Worm (Caenorhabditis elegans) whole organism, late embryonic: ENCODE measurements around the gene K02A6.1.
A peak's percentile ranks its signal among the peaks of the same experiment; 100 is the strongest.

Source experiments
- F13H6.1 ChIP-seq: sonication (generic microtip); optimal IDR thresholded peaks from 2 replicates; lab custom pipeline; 2016; ENCODE audit warnings: missing genetic modification characterization, missing compliant biosample characterization
- K09A11.1 ChIP-seq: sonication (generic microtip); optimal IDR thresholded peaks from 2 replicates; lab custom pipeline; 2017; ENCODE audit warnings: antibody characterized with exemption, mild to moderate bottlenecking, missing genetic modification characterization, missing compliant biosample characterization; ENCODE audit not compliant: insufficient read depth
- T23F11.4 ChIP-seq: fragments of 200-800 bp; sonication (Bioruptor generic); optimal IDR thresholded peaks from 2 replicates; lab custom pipeline; 2018; ENCODE audit warnings: mild to moderate bottlenecking, missing genetic modification characterization, missing compliant biosample characterization
- Y22D7AL.16 ChIP-seq: sonication (generic microtip); optimal IDR thresholded peaks from 2 replicates; lab custom pipeline; 2016; ENCODE audit warnings: missing genetic modification characterization, missing compliant biosample characterization
- ahr-1 ChIP-seq: sonication (generic microtip); optimal IDR thresholded peaks from 2 replicates; lab custom pipeline; 2016; ENCODE audit warnings: missing genetic modification characterization, missing compliant biosample characterization
- ceh-14 ChIP-seq: sonication (generic microtip); optimal IDR thresholded peaks from 2 replicates; lab custom pipeline; 2016; ENCODE audit warnings: missing genotype, missing genetic modification characterization, missing compliant biosample characterization
- ceh-30 ChIP-seq: fragments of 150-350 bp; optimal IDR thresholded peaks from 2 replicates; lab custom pipeline; 2014; ENCODE audit warnings: missing biosample characterization, missing genetic modification characterization
- ceh-31 ChIP-seq: sonication (generic microtip); optimal IDR thresholded peaks from 2 replicates; lab custom pipeline; 2016; ENCODE audit warnings: missing genetic modification characterization, missing compliant biosample characterization
- ceh-48 ChIP-seq: sonication (generic microtip); optimal IDR thresholded peaks from 2 replicates; lab custom pipeline; 2016; ENCODE audit warnings: missing genetic modification characterization, inconsistent platforms, missing compliant biosample characterization
- ceh-9 ChIP-seq: sonication (generic microtip); optimal IDR thresholded peaks from 2 replicates; lab custom pipeline; 2016; ENCODE audit warnings: mild to moderate bottlenecking, missing genetic modification characterization, inconsistent platforms, missing compliant biosample characterization
- dve-1 ChIP-seq: sonication (generic microtip); optimal IDR thresholded peaks from 2 replicates; lab custom pipeline; 2017; ENCODE audit warnings: antibody characterized with exemption, mild to moderate bottlenecking, missing genetic modification characterization, missing compliant biosample characterization
- elt-2 ChIP-seq: sonication (generic microtip); optimal IDR thresholded peaks from 2 replicates; lab custom pipeline; 2016; ENCODE audit warnings: missing genetic modification reagents, missing genetic modification characterization, missing compliant biosample characterization
- elt-4 ChIP-seq: sonication (generic microtip); optimal IDR thresholded peaks from 2 replicates; lab custom pipeline; 2016; ENCODE audit warnings: missing genetic modification characterization, missing compliant biosample characterization
- eyg-1 ChIP-seq: sonication (generic microtip); optimal IDR thresholded peaks from 2 replicates; lab custom pipeline; 2016; ENCODE audit warnings: missing genotype, missing genetic modification characterization, missing compliant biosample characterization
- fax-1 ChIP-seq: sonication (generic microtip); optimal IDR thresholded peaks from 2 replicates; lab custom pipeline; 2016; ENCODE audit warnings: missing genotype, missing genetic modification characterization, missing compliant biosample characterization
- fkh-10 ChIP-seq: fragments of 150-350 bp; optimal IDR thresholded peaks from 2 replicates; lab custom pipeline; 2014; ENCODE audit warnings: missing biosample characterization, missing genetic modification reagents, missing genetic modification characterization
- fkh-6 ChIP-seq: sonication (generic microtip); optimal IDR thresholded peaks from 2 replicates; lab custom pipeline; 2016; ENCODE audit warnings: missing genetic modification characterization, missing compliant biosample characterization
- gmeb-2 ChIP-seq: sonication (generic microtip); optimal IDR thresholded peaks from 2 replicates; lab custom pipeline; 2016; ENCODE audit warnings: missing genetic modification characterization, inconsistent platforms, missing compliant biosample characterization
- hlh-30 ChIP-seq: sonication (generic microtip); optimal IDR thresholded peaks from 2 replicates; lab custom pipeline; 2017; ENCODE audit warnings: antibody characterized with exemption, missing genetic modification characterization, missing compliant biosample characterization; ENCODE audit not compliant: insufficient read depth
- hlh-6 ChIP-seq: sonication (generic microtip); optimal IDR thresholded peaks from 2 replicates; lab custom pipeline; 2016; ENCODE audit warnings: missing genotype, missing genetic modification characterization, missing compliant biosample characterization
- lim-6 ChIP-seq: sonication (generic microtip); optimal IDR thresholded peaks from 2 replicates; lab custom pipeline; 2016; ENCODE audit warnings: missing genetic modification characterization, missing compliant biosample characterization
- lin-11 ChIP-seq: fragments of 200-800 bp; sonication (Bioruptor generic); optimal IDR thresholded peaks from 2 replicates; lab custom pipeline; 2018; ENCODE audit warnings: mild to moderate bottlenecking, missing genetic modification characterization, missing compliant biosample characterization
- madf-2 ChIP-seq: sonication (generic microtip); optimal IDR thresholded peaks from 2 replicates; lab custom pipeline; 2017; ENCODE audit warnings: missing genetic modification characterization, missing compliant biosample characterization
- nfya-1 ChIP-seq: sonication (generic microtip); optimal IDR thresholded peaks from 2 replicates; lab custom pipeline; 2017; ENCODE audit warnings: missing genetic modification characterization, mild to moderate bottlenecking, missing compliant biosample characterization, antibody characterized with exemption, moderate library complexity
- nhr-11 ChIP-seq: fragments of 150-350 bp; optimal IDR thresholded peaks from 2 replicates; lab custom pipeline; 2014; ENCODE audit warnings: missing biosample characterization, missing genetic modification characterization
- nhr-232 ChIP-seq: sonication (generic microtip); optimal IDR thresholded peaks from 2 replicates; lab custom pipeline; 2016; ENCODE audit warnings: missing genetic modification characterization, missing compliant biosample characterization
- npax-4 ChIP-seq: sonication (generic microtip); optimal IDR thresholded peaks from 2 replicates; lab custom pipeline; 2016; ENCODE audit warnings: missing genetic modification characterization, missing compliant biosample characterization
- odd-2 ChIP-seq: sonication (generic microtip); optimal IDR thresholded peaks from 2 replicates; lab custom pipeline; 2017; ENCODE audit warnings: antibody characterized with exemption, mild to moderate bottlenecking, missing genetic modification characterization, missing compliant biosample characterization
- pag-3 ChIP-seq: sonication (generic microtip); optimal IDR thresholded peaks from 2 replicates; lab custom pipeline; 2016; ENCODE audit warnings: missing compliant biosample characterization, missing genetic modification characterization, borderline replicate concordance
- pha-2 ChIP-seq: sonication (generic microtip); optimal IDR thresholded peaks from 2 replicates; lab custom pipeline; 2017; ENCODE audit warnings: mild to moderate bottlenecking, missing genetic modification characterization, missing compliant biosample characterization
- pha-4 ChIP-seq: fragments of 150-350 bp; optimal IDR thresholded peaks from 2 replicates; lab custom pipeline; 2018; ENCODE audit warnings: missing biosample characterization, missing genetic modification reagents, missing genetic modification characterization
- pqm-1 ChIP-seq: sonication (generic microtip); optimal IDR thresholded peaks from 2 replicates; lab custom pipeline; 2016; ENCODE audit warnings: missing genetic modification characterization, missing compliant biosample characterization
- pros-1 ChIP-seq: fragments of 150-350 bp; optimal IDR thresholded peaks from 2 replicates; lab custom pipeline; 2014; ENCODE audit warnings: missing biosample characterization, missing genetic modification reagents, missing genetic modification characterization
- sdc-2 ChIP-seq: sonication (generic microtip); optimal IDR thresholded peaks from 2 replicates; lab custom pipeline; 2016; ENCODE audit warnings: missing genotype, missing genetic modification characterization, missing compliant biosample characterization
- sox-2 ChIP-seq: fragments of 200-800 bp; sonication (Bioruptor generic); IDR thresholded peaks from 2 replicates; pipeline ENCODE4 v1.3.6; 2022; ENCODE audit warnings: missing genetic modification reagents, missing genetic modification characterization, missing compliant biosample characterization
- syd-9 ChIP-seq: sonication (generic microtip); optimal IDR thresholded peaks from 2 replicates; lab custom pipeline; 2016; ENCODE audit warnings: mild to moderate bottlenecking, missing genetic modification characterization, moderate library complexity, missing compliant biosample characterization
- ttx-3 ChIP-seq: sonication (generic microtip); optimal IDR thresholded peaks from 2 replicates; lab custom pipeline; 2016; ENCODE audit warnings: missing genetic modification reagents, missing genetic modification characterization, missing compliant biosample characterization
- unc-3 ChIP-seq, 2 experiments: fragments of 200-800 bp in 1 of 2; sonication (Bioruptor generic) in 1 of 2; sonication (generic microtip) in 1 of 2; conservative IDR thresholded peaks in 1 of 2; optimal IDR thresholded peaks in 1 of 2; 2 replicates each; pipeline versions ENCODE4 v1.3.6 to Lab custom; 2016 to 2022; ENCODE audit warnings: missing compliant biosample characterization in 2 of 2, missing genetic modification characterization in 2 of 2, missing genetic modification reagents in 1 of 2
- unc-55 ChIP-seq: sonication (generic microtip); optimal IDR thresholded peaks from 2 replicates; lab custom pipeline; 2017; ENCODE audit warnings: missing biosample characterization, missing genetic modification reagents, missing genetic modification characterization
- unc-86 ChIP-seq: sonication (generic microtip); optimal IDR thresholded peaks from 2 replicates; lab custom pipeline; 2016; ENCODE audit warnings: missing genetic modification characterization, missing compliant biosample characterization
- zip-5 ChIP-seq: sonication (generic microtip); optimal IDR thresholded peaks from 2 replicates; lab custom pipeline; 2016; ENCODE audit warnings: missing genetic modification characterization, missing compliant biosample characterization

The K02A6.1 gene

ce11 chrX:8205919-8206318 lies 13.6 kb upstream of the K02A6.1 start (continued):
- no peak for TF ChIP-seq Y22D7AL.16 (tag; lab: Kevin White, UChicago)
- peak; percentile 28 for TF ChIP-seq unc-55
- no peak for TF ChIP-seq sox-2 (GFP tag; lab: Robert Waterston, UW)
- TF ChIP-seq zip-5: no peak
- no peak for TF ChIP-seq fax-1 (tag; lab: Kevin White, UChicago)
- no peak for TF ChIP-seq fkh-10 (GFP tag; lab: Kevin White, UChicago)
- TF ChIP-seq hlh-6: no peak
- TF ChIP-seq lin-11 (tag; lab: Kevin White, UChicago): no peak
- no peak for TF ChIP-seq ahr-1 (tag; lab: Kevin White, UChicago)
- TF ChIP-seq ceh-30: no peak
- TF ChIP-seq nhr-232 (tag; lab: Kevin White, UChicago): no peak
- no peak for TF ChIP-seq unc-86 (tag; lab: Kevin White, UChicago)
- TF ChIP-seq ceh-14: no peak
- TF ChIP-seq sdc-2 (tag; lab: Kevin White, UChicago): no peak
- TF ChIP-seq fkh-6 (tag; lab: Kevin White, UChicago): no peak
- TF ChIP-seq madf-2 (tag; lab: Kevin White, UChicago): no peak
- no peak for TF ChIP-seq ceh-9
- no peak for TF ChIP-seq pros-1 (tag; lab: Kevin White, UChicago)
- no peak for TF ChIP-seq npax-4 (tag; lab: Kevin White, UChicago)
- TF ChIP-seq T23F11.4: no peak
- TF ChIP-seq odd-2 (tag; lab: Kevin White, UChicago): no peak
- no peak for TF ChIP-seq ceh-48 (tag; lab: Kevin White, UChicago)
- no peak for TF ChIP-seq F13H6.1
- TF ChIP-seq pha-4 (tag; lab: Kevin White, UChicago): no peak
- no peak for TF ChIP-seq nhr-11
- no peak for TF ChIP-seq elt-4
- TF ChIP-seq hlh-30 (tag; lab: Kevin White, UChicago): peak; percentile 42
- TF ChIP-seq unc-3 (GFP tag; conservative IDR thresholded peaks at IDR 0.05; lab: Robert Waterston, UW): no peak
- no peak for TF ChIP-seq unc-3 (tag; optimal IDR thresholded peaks at IDR 0.05; lab: Kevin White, UChicago)
- TF ChIP-seq pha-2: no peak
- TF ChIP-seq eyg-1: no peak
- TF ChIP-seq dve-1 (tag; lab: Kevin White, UChicago): no peak
- no peak for TF ChIP-seq gmeb-2
- TF ChIP-seq ceh-31 (tag; lab: Kevin White, UChicago): peak; percentile 54
- TF ChIP-seq nfya-1 (tag; lab: Kevin White, UChicago): peak; percentile 51
- no peak for TF ChIP-seq pqm-1 (tag; lab: Kevin White, UChicago)
- no peak for TF ChIP-seq K09A11.1 (tag; lab: Kevin White, UChicago)
- TF ChIP-seq lim-6: no peak
- no peak for TF ChIP-seq syd-9 (tag; lab: Kevin White, UChicago)
- TF ChIP-seq pag-3 (tag; lab: Kevin White, UChicago): no peak
- TF ChIP-seq ttx-3 (tag; lab: Kevin White, UChicago): no peak
- TF ChIP-seq, all 69 proteins: peak for 10

DNA sequence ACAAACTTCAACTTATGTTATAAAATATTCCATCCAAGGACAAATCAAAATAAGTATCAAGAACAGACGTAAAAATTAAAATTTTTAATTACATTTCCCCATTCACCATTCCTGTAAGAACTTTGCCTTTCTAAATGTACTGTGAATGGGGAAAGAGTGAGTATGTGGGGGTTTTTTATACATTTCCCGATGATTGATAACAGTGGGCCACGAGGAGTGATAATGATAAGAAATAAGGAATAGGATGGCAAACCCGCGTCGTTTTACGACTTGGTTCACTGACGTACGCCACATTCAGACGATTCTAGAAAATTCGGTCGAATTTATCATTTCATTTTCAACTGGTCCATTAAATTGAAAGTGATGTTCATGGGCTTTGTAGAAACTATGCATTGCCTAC lies 8.5 kb upstream of the K02A6.1 start, which contains the start of gene cdd-1:
TSS of gene cdd-1 (minus strand) at position 151 of the 400 bp plus-strand sequence.
- TF ChIP-seq elt-2 (tag; lab: Kevin White, UChicago) (peak; percentile 89), pros-1 (tag; lab: Kevin White, UChicago) (no peak)
